Fruit fly (Drosophila melanogaster) whole organism, embryonic: ENCODE data around the gene CG32243.

Source experiments
- ATbp ChIP-seq: fragments of 200-800 bp; sonication (Bioruptor generic); optimal IDR thresholded peaks from 2 replicates; lab custom pipeline; 2017; ENCODE audit warnings: missing biosample characterization, mild to moderate bottlenecking, missing genetic modification characterization, missing genetic modification reagents
- Awh ChIP-seq: fragments of 200-800 bp; sonication (Bioruptor generic); IDR thresholded peaks from 2 replicates; pipeline ENCODE4, ENCODE4 v1.3.6; 2022; ENCODE audit warnings: missing biosample characterization, missing genetic modification characterization
- Blimp-1 ChIP-seq: fragments of 200-800 bp; sonication (Bioruptor generic); optimal IDR thresholded peaks from 3 replicates; lab custom pipeline; 2018; ENCODE audit warnings: missing biosample characterization, missing genetic modification characterization, mild to moderate bottlenecking, moderate library complexity, missing genetic modification reagents
- C15 ChIP-seq: fragments of 200-800 bp; sonication (Bioruptor generic); IDR thresholded peaks from 3 replicates; pipeline ENCODE4 v1.3.6; 2022; ENCODE audit warnings: missing biosample characterization, missing genetic modification characterization
- CG10321 ChIP-seq: fragments of 200-800 bp; sonication (Bioruptor generic); IDR thresholded peaks from 2 replicates; pipeline ENCODE4 v1.3.6; 2022; ENCODE audit warnings: missing biosample characterization, missing genetic modification characterization
- CG11093 ChIP-seq: fragments of 200-800 bp; sonication (Bioruptor generic); IDR thresholded peaks from 3 replicates; pipeline ENCODE4 v1.3.6; 2022; ENCODE audit warnings: missing biosample characterization, missing genetic modification characterization
- CG14014 ChIP-seq: fragments of 200-800 bp; sonication (Bioruptor generic); IDR thresholded peaks from 2 replicates; pipeline ENCODE4 v1.3.6; 2022; ENCODE audit warnings: missing biosample characterization, missing genetic modification characterization
- CG15269 ChIP-seq: fragments of 200-800 bp; sonication (Bioruptor generic); optimal IDR thresholded peaks from 2 replicates; lab custom pipeline; 2018; ENCODE audit warnings: missing biosample characterization, mild to moderate bottlenecking, missing genetic modification characterization, moderate library complexity
- CG15696 ChIP-seq: fragments of 200-800 bp; sonication (Bioruptor generic); optimal IDR thresholded peaks from 2 replicates; lab custom pipeline; 2019; ENCODE audit warnings: missing biosample characterization, mild to moderate bottlenecking, missing genetic modification characterization, moderate library complexity
- CG42726 ChIP-seq: fragments of 200-800 bp; sonication (Bioruptor generic); IDR thresholded peaks from 2 replicates; pipeline ENCODE4 v1.3.6; 2022; ENCODE audit warnings: missing biosample characterization, missing genetic modification characterization; ENCODE audit not compliant: partially characterized antibody
- CG7786 ChIP-seq: fragments of 200-800 bp; sonication (Bioruptor generic); optimal IDR thresholded peaks from 2 replicates; lab custom pipeline; 2016; ENCODE audit warnings: missing biosample characterization, missing genetic modification characterization
- CG7928 ChIP-seq: fragments of 200-800 bp; sonication (Bioruptor generic); optimal IDR thresholded peaks from 2 replicates; lab custom pipeline; 2017; ENCODE audit warnings: missing biosample characterization, mild to moderate bottlenecking, missing genetic modification characterization
- CG8388 ChIP-seq: fragments of 200-800 bp; sonication (Bioruptor generic); optimal IDR thresholded peaks from 2 replicates; lab custom pipeline; 2019; ENCODE audit warnings: missing biosample characterization, mild to moderate bottlenecking, missing genetic modification characterization, moderate library complexity
- CG9609 ChIP-seq: fragments of 200-800 bp; sonication (Bioruptor generic); optimal IDR thresholded peaks from 3 replicates; lab custom pipeline; 2016; ENCODE audit warnings: missing biosample characterization, missing genetic modification characterization
- Dfd ChIP-seq, 2 experiments: fragments of >200 bp; optimal IDR thresholded peaks; 2 replicates each; lab custom pipeline; 2017; ENCODE audit warnings: missing biosample characterization in 2 of 2, missing genetic modification characterization in 2 of 2
- Drgx ChIP-seq: fragments of 200-800 bp; sonication (Bioruptor generic); IDR thresholded peaks from 2 replicates; pipeline ENCODE4 v1.3.6; 2022; ENCODE audit warnings: missing biosample characterization, missing genetic modification characterization
- Nf-YC ChIP-seq: fragments of 200-800 bp; optimal IDR thresholded peaks from 3 replicates; lab custom pipeline; 2019; ENCODE audit warnings: missing biosample characterization, mild to moderate bottlenecking, missing genetic modification characterization, moderate library complexity
- Oli ChIP-seq: fragments of 200-800 bp; sonication (Bioruptor generic); optimal IDR thresholded peaks from 2 replicates; lab custom pipeline; 2018; ENCODE audit warnings: missing biosample characterization, mild to moderate bottlenecking, missing genetic modification characterization, moderate library complexity
- Sox102F ChIP-seq: fragments of 200-800 bp; sonication (Bioruptor generic); optimal IDR thresholded peaks from 2 replicates; lab custom pipeline; 2018; ENCODE audit warnings: missing biosample characterization, mild to moderate bottlenecking, missing genetic modification characterization, moderate library complexity
- cad ChIP-seq: fragments of >200 bp; optimal IDR thresholded peaks from 2 replicates; lab custom pipeline; 2017; ENCODE audit warnings: missing biosample characterization, missing genetic modification characterization
- dpn ChIP-seq, 2 experiments: fragments of 200-800 bp; sonication (Bioruptor generic); optimal IDR thresholded peaks; 3 replicates each; lab custom pipeline; 2016; ENCODE audit warnings: missing biosample characterization in 2 of 2, missing genetic modification characterization in 2 of 2
- fd3F ChIP-seq: fragments of 200-800 bp; sonication (Bioruptor generic); optimal IDR thresholded peaks from 2 replicates; lab custom pipeline; 2018; ENCODE audit warnings: missing biosample characterization, mild to moderate bottlenecking, missing genetic modification characterization, moderate library complexity
- gem ChIP-seq: fragments of 200-800 bp; sonication (Bioruptor generic); optimal IDR thresholded peaks from 2 replicates; lab custom pipeline; 2019; ENCODE audit warnings: missing biosample characterization, mild to moderate bottlenecking, missing genetic modification characterization, moderate library complexity
- grau ChIP-seq: fragments of 200-800 bp; optimal IDR thresholded peaks from 3 replicates; lab custom pipeline; 2019; ENCODE audit warnings: missing biosample characterization, mild to moderate bottlenecking, missing genetic modification characterization, moderate library complexity
- hbn ChIP-seq: fragments of 200-800 bp; sonication (Bioruptor generic); IDR thresholded peaks from 2 replicates; pipeline ENCODE4 v1.3.6; 2022; ENCODE audit warnings: missing biosample characterization, missing genetic modification characterization; ENCODE audit not compliant: partially characterized antibody
- row ChIP-seq: fragments of 200-800 bp; sonication (Bioruptor generic); IDR thresholded peaks from 3 replicates; pipeline ENCODE4 v1.3.6; 2022; ENCODE audit warnings: missing biosample characterization, missing genetic modification characterization
- sens ChIP-seq: fragments of 200-800 bp; sonication (Bioruptor generic); peaks from one replicate; lab custom pipeline; 2016; ENCODE audit warnings: missing biosample characterization, missing genetic modification characterization
- sens-2 ChIP-seq: fragments of 200-800 bp; sonication (Bioruptor generic); IDR thresholded peaks from 2 replicates; pipeline ENCODE4 v1.3.6; 2022; ENCODE audit warnings: missing biosample characterization, missing genetic modification characterization
- slbo ChIP-seq: fragments of 200-800 bp; sonication (Bioruptor generic); IDR thresholded peaks from 2 replicates; pipeline ENCODE4 v1.3.6; 2022; ENCODE audit warnings: missing biosample characterization, missing genetic modification characterization
- sr ChIP-seq: fragments of 200-800 bp; sonication (Bioruptor generic); IDR thresholded peaks from 3 replicates; pipeline ENCODE4 v1.3.6; 2022; ENCODE audit warnings: missing biosample characterization, missing genetic modification characterization
- stwl ChIP-seq: fragments of 200-800 bp; sonication (Bioruptor generic); optimal IDR thresholded peaks from 3 replicates; lab custom pipeline; 2018; ENCODE audit warnings: missing biosample characterization, mild to moderate bottlenecking, missing genetic modification characterization, moderate library complexity

Gene CG32243

DNA sequence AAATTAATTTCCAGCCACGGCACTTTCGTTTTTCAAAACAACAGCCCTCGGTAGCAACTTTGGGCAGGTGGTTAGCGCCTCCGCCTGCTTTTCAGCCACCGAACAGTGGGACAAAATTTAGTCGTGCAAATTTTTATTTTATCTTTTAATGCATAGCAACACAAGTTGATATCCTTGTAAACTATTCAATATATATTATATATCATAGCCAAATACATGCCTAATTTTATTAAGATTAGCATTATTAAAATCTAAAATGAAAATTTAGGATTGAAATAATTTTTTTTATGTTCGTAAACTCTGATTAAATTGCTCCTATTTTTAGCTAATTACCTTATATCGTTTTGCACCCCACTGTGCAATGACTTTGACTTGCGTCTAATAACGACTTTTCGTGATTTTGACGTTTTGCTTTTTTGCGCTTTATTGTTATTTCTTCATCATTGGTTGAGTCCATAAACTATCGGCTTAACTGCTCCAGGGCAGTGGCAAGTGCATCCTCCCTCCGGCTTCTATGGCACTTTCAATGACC lies 32.1 kb downstream of the CG32243 start (continued):
- TF ChIP-seq gem (tag; lab: Kevin White, UChicago) (peak; percentile 59), CG10321 (GFP tag; lab: Robert Waterston, UW) (no peak), row (GFP tag; lab: Robert Waterston, UW) (0 out of 3 replicates have a peak, but pooled peaks have one; percentile 32), Sox102F (GFP tag; lab: Kevin White, UChicago) (peak; percentile 64), Oli (peak; percentile 34), CG15696 (tag; lab: Kevin White, UChicago) (no peak), CG42726 (GFP tag; lab: Robert Waterston, UW) (no peak), CG9609 (GFP tag; lab: Kevin White, UChicago) (no peak), CG15269 (peak; percentile 61), grau (tag; lab: Kevin White, UChicago) (peak; percentile 60), ATbp (GFP tag; lab: Kevin White, UChicago) (peak; percentile 27), Blimp-1 (GFP tag; lab: Kevin White, UChicago) (peak; percentile 52), CG14014 (0 out of 2 replicates have a peak, but pooled peaks have one; percentile 29), slbo (GFP tag; lab: Robert Waterston, UW) (peak; percentile 12; the same call in 1 of the 2 replicates)

- no peak for TF ChIP-seq hbn (GFP tag; lab: Robert Waterston, UW)
- peak in 1 of 2 experiments; percentile 50 for TF ChIP-seq Dfd (GFP tag; optimal IDR thresholded peaks at IDR 0.05; lab: Kevin White, UChicago)
- TF ChIP-seq Drgx (GFP tag; lab: Robert Waterston, UW), result 0 out of 2 replicates have a peak, but pooled peaks have one; percentile 13
- no peak for TF ChIP-seq C15 (GFP tag; lab: Robert Waterston, UW)
- TF ChIP-seq sr (GFP tag; lab: Robert Waterston, UW), result 0 out of 3 replicates have a peak, but pooled peaks have one; percentile 25
- TF ChIP-seq Awh (GFP tag; lab: Robert Waterston, UW), result peak; percentile 15; the same call in 1 of the 2 replicates
Observed at dm6 chr3L:4508307-4508706, 32.7 kb downstream of the CG32243 start, which contains the start of gene NT1. Gene NT1 (minus strand): TSS chr3L:4508433.

dm6 chr3L:4507846-4508245 lies 33.2 kb downstream of the CG32243 start:
- no peak for TF ChIP-seq CG11093
- peak; percentile 43 for TF ChIP-seq Blimp-1 (GFP tag; lab: Kevin White, UChicago)

dm6 chr3L:4501406-4501805 lies 39.6 kb downstream of the CG32243 start:
- TF ChIP-seq stwl (tag; lab: Kevin White, UChicago) (peak; percentile 39), Nf-YC (tag; lab: Kevin White, UChicago) (no peak), sens-2 (GFP tag; lab: Robert Waterston, UW) (no peak), CG8388 (peak; percentile 91)

- TF ChIP-seq Blimp-1 (GFP tag; lab: Kevin White, UChicago) (peak; percentile 67), sens-2 (GFP tag; lab: Robert Waterston, UW) (no peak), cad (GFP tag; lab: Kevin White, UChicago) (no peak), sens (GFP tag; lab: Kevin White, UChicago) (no peak)
Observed at dm6 chr3L:4500400-4500799, 40.6 kb downstream of the CG32243 start, which contains the start of gene CG13720. Gene CG13720 (minus strand): TSS chr3L:4500500.

DNA sequence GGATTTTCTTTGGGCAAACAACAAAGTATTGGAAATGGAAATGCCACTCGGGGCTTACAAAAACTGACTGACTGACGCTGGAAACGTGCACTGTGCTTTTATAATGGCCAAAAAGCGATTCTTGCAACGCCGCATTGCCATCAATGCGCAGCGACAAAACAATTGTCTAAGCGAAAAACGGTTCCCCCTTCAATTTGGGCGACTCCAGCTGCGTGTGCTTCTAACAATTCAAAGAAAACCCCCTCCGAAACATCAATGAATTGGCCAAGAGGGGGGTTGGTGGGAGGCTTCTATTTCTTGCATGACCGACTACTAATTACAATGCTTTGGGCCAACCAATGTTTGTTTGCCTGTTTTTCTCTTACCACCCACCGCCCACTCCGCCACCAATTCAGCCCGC lies 43.4 kb downstream of the CG32243 start, which contains the start of gene CG13721:
Gene CG13721 (minus strand): TSS at position 101 of the 400 bp plus-strand sequence.
- no peak for TF ChIP-seq dpn (GFP tag; optimal IDR thresholded peaks at IDR 0.05; lab: Kevin White, UChicago)
- TF ChIP-seq CG7786, result no peak
- no peak for TF ChIP-seq Nf-YC (tag; lab: Kevin White, UChicago)
- no peak for TF ChIP-seq CG7928
- no peak for TF ChIP-seq fd3F
